Fruit fly (Drosophila melanogaster): ENCODE measurements around the gene CG14247.

Gene CG14247

dm6 chr3R:26704310-26704709 lies 33.1 kb upstream of the CG14247 start:
- TF ChIP-seq Abd-B (GFP tag; optimal IDR thresholded peaks at IDR 0.05) (no peak), usp (GFP tag; optimal IDR thresholded peaks at IDR 0.05) (no peak), br (GFP tag; optimal IDR thresholded peaks at IDR 0.05) (no peak), CrebA (GFP tag; optimal IDR thresholded peaks at IDR 0.05; ENCODE audit: borderline replicate concordance) (no peak), dsf (GFP tag; optimal IDR thresholded peaks at IDR 0.05; ENCODE audit: borderline replicate concordance) (no peak)

- no peak for TF ChIP-seq N (GFP tag; optimal IDR thresholded peaks at IDR 0.05)
- TF ChIP-seq h (GFP tag; optimal IDR thresholded peaks at IDR 0.05), result peak; percentile 96
- peak; percentile 93 for TF ChIP-seq OdsH (GFP tag; optimal IDR thresholded peaks at IDR 0.05)
- TF ChIP-seq dl (GFP tag; optimal IDR thresholded peaks at IDR 0.05; ENCODE audit: insufficient read depth in 1 of 2, partially characterized antibody in 2 of 2), result no peak
- TF ChIP-seq Dif (GFP tag; optimal IDR thresholded peaks at IDR 0.05; ENCODE audit: partially characterized antibody), result no peak
- TF ChIP-seq foxo (GFP tag; optimal IDR thresholded peaks at IDR 0.05), result peak; percentile 47 to 97
- no peak for TF ChIP-seq Vsx2 (GFP tag; optimal IDR thresholded peaks at IDR 0.05; ENCODE audit: partially characterized antibody)
- TF ChIP-seq psq (GFP tag; optimal IDR thresholded peaks at IDR 0.05), result peak; percentile 88
- no peak for TF ChIP-seq Hnf4 (GFP tag; optimal IDR thresholded peaks at IDR 0.05)
- TF ChIP-seq CrebA (GFP tag; optimal IDR thresholded peaks at IDR 0.05; ENCODE audit: borderline replicate concordance), result no peak
- no peak for TF ChIP-seq Myc (optimal IDR thresholded peaks at IDR 0.05)
- TF ChIP-seq woc (GFP tag; optimal IDR thresholded peaks at IDR 0.05), result peak; percentile 72
- TF ChIP-seq dmrt93B (GFP tag; optimal IDR thresholded peaks at IDR 0.05), result peak; percentile 94
- TF ChIP-seq Dfd (GFP tag; optimal IDR thresholded peaks at IDR 0.05), result no peak
- peak; percentile 73 for TF ChIP-seq sage (GFP tag; optimal IDR thresholded peaks at IDR 0.05)
- TF ChIP-seq lola (GFP tag; optimal IDR thresholded peaks at IDR 0.05), result no peak
- TF ChIP-seq CG32264 (GFP tag; optimal IDR thresholded peaks at IDR 0.05), result peak; percentile 81
- no peak for TF ChIP-seq jim (GFP tag; optimal IDR thresholded peaks at IDR 0.05)
- no peak for TF ChIP-seq tai (GFP tag; optimal IDR thresholded peaks at IDR 0.05)
- TF ChIP-seq GATAd (GFP tag; optimal IDR thresholded peaks at IDR 0.05), result peak; percentile 80
- TF ChIP-seq Abd-B (GFP tag; optimal IDR thresholded peaks at IDR 0.05), result no peak
- TF ChIP-seq sv (GFP tag; optimal IDR thresholded peaks at IDR 0.05), result peak; percentile 98
- TF ChIP-seq pan (optimal IDR thresholded peaks at IDR 0.05), result no peak
- peak; percentile 75 for TF ChIP-seq Mio (GFP tag; optimal IDR thresholded peaks at IDR 0.05)
- peak; percentile 62 for TF ChIP-seq Rel (GFP tag; optimal IDR thresholded peaks at IDR 0.05)
- TF ChIP-seq Rel (tag; optimal IDR thresholded peaks at IDR 0.05), result peak; percentile 80
- no peak for TF ChIP-seq usp (GFP tag; optimal IDR thresholded peaks at IDR 0.05)
- TF ChIP-seq Hr78 (GFP tag; optimal IDR thresholded peaks at IDR 0.05), result no peak
- peak; percentile 89 for TF ChIP-seq CG9705 (GFP tag; optimal IDR thresholded peaks at IDR 0.05)
- peak; percentile 96 for TF ChIP-seq fru (GFP tag; optimal IDR thresholded peaks at IDR 0.05)
- TF ChIP-seq Sp1 (GFP tag; optimal IDR thresholded peaks at IDR 0.05), result peak; percentile 92
- no peak for TF ChIP-seq Hr83 (GFP tag; optimal IDR thresholded peaks at IDR 0.05; ENCODE audit: poor library complexity, severe bottlenecking)
- TF ChIP-seq HLH106 (tag; optimal IDR thresholded peaks at IDR 0.05), result peak; percentile 95
- no peak for TF ChIP-seq Jra (GFP tag; optimal IDR thresholded peaks at IDR 0.05)
- peak; percentile 96 for TF ChIP-seq ey (GFP tag; optimal IDR thresholded peaks at IDR 0.05)
- TF ChIP-seq br (GFP tag; optimal IDR thresholded peaks at IDR 0.05), result peak; percentile 95
- TF ChIP-seq rgr (GFP tag; optimal IDR thresholded peaks at IDR 0.05), result peak; percentile 95
- no peak for TF ChIP-seq brk (GFP tag; optimal IDR thresholded peaks at IDR 0.05)
- peak; percentile 48 for TF ChIP-seq dsf (GFP tag; optimal IDR thresholded peaks at IDR 0.05; ENCODE audit: borderline replicate concordance)
These were observed 23.3 kb upstream of the CG14247 start, which contains the start of gene amon for dm6 chr3R:26714109-26714576. TSS of gene amon (minus strand) at chr3R:26714159.

dm6 chr3R:26717295-26717694 lies 20.1 kb upstream of the CG14247 start, which contains the start of gene CG6425:
TSS of gene CG6425 (minus strand) at chr3R:26717389.
- TF ChIP-seq Hr83 (GFP tag; optimal IDR thresholded peaks at IDR 0.05; ENCODE audit: poor library complexity, severe bottlenecking), result no peak
- TF ChIP-seq Sp1 (GFP tag; optimal IDR thresholded peaks at IDR 0.05), result peak; percentile 9
- TF ChIP-seq HLH106 (tag; optimal IDR thresholded peaks at IDR 0.05), result peak; percentile 42
- TF ChIP-seq Dfd (GFP tag; optimal IDR thresholded peaks at IDR 0.05), result no peak
- no peak for TF ChIP-seq tai (GFP tag; optimal IDR thresholded peaks at IDR 0.05)
- TF ChIP-seq br (GFP tag; optimal IDR thresholded peaks at IDR 0.05), result no peak
- TF ChIP-seq dl (GFP tag; optimal IDR thresholded peaks at IDR 0.05; ENCODE audit: insufficient read depth in 1 of 2, partially characterized antibody in 2 of 2), result no peak
- peak; percentile 73 for TF ChIP-seq Hr78 (GFP tag; optimal IDR thresholded peaks at IDR 0.05)
- no peak for TF ChIP-seq h (GFP tag; optimal IDR thresholded peaks at IDR 0.05)
- TF ChIP-seq brk (GFP tag; optimal IDR thresholded peaks at IDR 0.05), result no peak
- no peak for TF ChIP-seq rgr (GFP tag; optimal IDR thresholded peaks at IDR 0.05)
- no peak for TF ChIP-seq CrebA (GFP tag; optimal IDR thresholded peaks at IDR 0.05; ENCODE audit: borderline replicate concordance)
- no peak for TF ChIP-seq Dif (GFP tag; optimal IDR thresholded peaks at IDR 0.05; ENCODE audit: partially characterized antibody)
- no peak for TF ChIP-seq woc (GFP tag; optimal IDR thresholded peaks at IDR 0.05)
- TF ChIP-seq Jra (GFP tag; optimal IDR thresholded peaks at IDR 0.05), result no peak
- no peak for TF ChIP-seq fru (GFP tag; optimal IDR thresholded peaks at IDR 0.05)
- no peak for TF ChIP-seq OdsH (GFP tag; optimal IDR thresholded peaks at IDR 0.05)
- no peak for TF ChIP-seq GATAd (GFP tag; optimal IDR thresholded peaks at IDR 0.05)
- no peak for TF ChIP-seq sage (GFP tag; optimal IDR thresholded peaks at IDR 0.05)
- TF ChIP-seq dmrt93B (GFP tag; optimal IDR thresholded peaks at IDR 0.05), result peak; percentile 14
- peak; percentile 88 for TF ChIP-seq N (GFP tag; optimal IDR thresholded peaks at IDR 0.05)
- TF ChIP-seq CG9705 (GFP tag; optimal IDR thresholded peaks at IDR 0.05), result peak; percentile 1
- TF ChIP-seq Vsx2 (GFP tag; optimal IDR thresholded peaks at IDR 0.05; ENCODE audit: partially characterized antibody), result no peak
- TF ChIP-seq usp (GFP tag; optimal IDR thresholded peaks at IDR 0.05), result no peak
- no peak for TF ChIP-seq Mio (GFP tag; optimal IDR thresholded peaks at IDR 0.05)
- no peak for TF ChIP-seq lola (GFP tag; optimal IDR thresholded peaks at IDR 0.05)
- TF ChIP-seq Hnf4 (GFP tag; optimal IDR thresholded peaks at IDR 0.05), result no peak
- TF ChIP-seq dsf (GFP tag; optimal IDR thresholded peaks at IDR 0.05; ENCODE audit: borderline replicate concordance), result no peak
- no peak for TF ChIP-seq sv (GFP tag; optimal IDR thresholded peaks at IDR 0.05)
- TF ChIP-seq psq (GFP tag; optimal IDR thresholded peaks at IDR 0.05), result no peak
- TF ChIP-seq ey (GFP tag; optimal IDR thresholded peaks at IDR 0.05), result peak; percentile 11
- TF ChIP-seq foxo (GFP tag; optimal IDR thresholded peaks at IDR 0.05), result no peak
- TF ChIP-seq Myc (optimal IDR thresholded peaks at IDR 0.05), result no peak
- TF ChIP-seq pan (optimal IDR thresholded peaks at IDR 0.05), result no peak
- TF ChIP-seq CG32264 (GFP tag; optimal IDR thresholded peaks at IDR 0.05), result no peak
- TF ChIP-seq Rel (GFP tag; optimal IDR thresholded peaks at IDR 0.05), result no peak
- no peak for TF ChIP-seq Rel (tag; optimal IDR thresholded peaks at IDR 0.05)
- TF ChIP-seq jim (GFP tag; optimal IDR thresholded peaks at IDR 0.05), result no peak
- TF ChIP-seq Abd-B (GFP tag; optimal IDR thresholded peaks at IDR 0.05), result no peak
